Fruit fly (Drosophila melanogaster): ENCODE measurements around the gene Cpr72Ea.

Cpr72Ea gene

dm6 chr3L:16385252-16385879 is 23.0 kb downstream of the Cpr72Ea start (continued):
- TF ChIP-seq Usf (GFP tag; optimal IDR thresholded peaks at IDR 0.05) (no peak), schlank (tag; optimal IDR thresholded peaks at IDR 0.05) (no peak), lov (optimal IDR thresholded peaks at IDR 0.05) (no peak), lov (GFP tag; IDR thresholded peaks at IDR 0.05) (0 out of 3 replicates have a peak, but pooled peaks have one; percentile 52), CG12744 (GFP tag; optimal IDR thresholded peaks at IDR 0.05) (no peak), B-H2 (GFP tag; optimal IDR thresholded peaks at IDR 0.05) (peak; percentile 18), CrebB (tag; optimal IDR thresholded peaks at IDR 0.05) (peak; percentile 16), CG2199 (GFP tag; IDR thresholded peaks at IDR 0.05) (peak; percentile 64; the same call in 2 of the 3 replicates), cwo (GFP tag; optimal IDR thresholded peaks at IDR 0.05) (peak; percentile 48), bsh (GFP tag; optimal IDR thresholded peaks at IDR 0.05) (peak in 1 of 2 experiments; percentile 39), crp (GFP tag; optimal IDR thresholded peaks at IDR 0.05) (peak in 1 of 2 experiments; percentile 65), CG12236 (GFP tag; optimal IDR thresholded peaks at IDR 0.05) (peak; percentile 8), CG4360 (GFP tag; IDR thresholded peaks at IDR 0.05) (0 out of 2 replicates have a peak, but pooled peaks have one; percentile 19), gro (GFP tag; optimal IDR thresholded peaks at IDR 0.05) (no peak), CG7987 (GFP tag; optimal IDR thresholded peaks at IDR 0.05) (peak; percentile 67), Atf6 (GFP tag; IDR thresholded peaks at IDR 0.05) (0 out of 2 replicates have a peak, but pooled peaks have one; percentile 30), trem (tag; optimal IDR thresholded peaks at IDR 0.05) (no peak), CG6254 (GFP tag; optimal IDR thresholded peaks at IDR 0.05) (peak; percentile 5), Dll (GFP tag; IDR thresholded peaks at IDR 0.05; ENCODE audit: partially characterized antibody) (0 out of 4 replicates have a peak, but pooled peaks have one; percentile 34), CG8478 (optimal IDR thresholded peaks at IDR 0.05) (peak; percentile 23), Trl (optimal IDR thresholded peaks at IDR 0.05) (peak in 1 of 2 experiments; percentile 2), Trl (GFP tag; optimal IDR thresholded peaks at IDR 0.05) (no peak), CG32532 (GFP tag; IDR thresholded peaks at IDR 0.05) (0 out of 2 replicates have a peak, but pooled peaks have one; percentile 10), Scr (GFP tag; IDR thresholded peaks at IDR 0.05; ENCODE audit: partially characterized antibody) (0 out of 2 replicates have a peak, but pooled peaks have one; percentile 21), cg (GFP tag; optimal IDR thresholded peaks at IDR 0.05) (peak; percentile 97), HLH3B (GFP tag; IDR thresholded peaks at IDR 0.05) (no peak), CG10565 (GFP tag; optimal IDR thresholded peaks at IDR 0.05) (no peak), ham (GFP tag; IDR thresholded peaks at IDR 0.05) (no peak), YL-1 (GFP tag; optimal IDR thresholded peaks at IDR 0.05) (peak; percentile 63)

- TF ChIP-seq CG7963 (GFP tag; IDR thresholded peaks at IDR 0.05; ENCODE audit: partially characterized antibody) (no peak), PHDP (tag; optimal IDR thresholded peaks at IDR 0.05) (peak; percentile 40), gem (tag; optimal IDR thresholded peaks at IDR 0.05) (peak; percentile 73), hkb (optimal IDR thresholded peaks at IDR 0.05) (no peak), hkb (GFP tag; IDR thresholded peaks at IDR 0.05) (no peak), CG11504 (tag; optimal IDR thresholded peaks at IDR 0.05) (peak; percentile 65), ssp (GFP tag; IDR thresholded peaks at IDR 0.05) (peak; percentile 85), CG14667 (GFP tag; IDR thresholded peaks at IDR 0.05) (no peak), H15 (GFP tag; IDR thresholded peaks at IDR 0.05) (0 out of 3 replicates have a peak, but pooled peaks have one; percentile 13), CG9609 (GFP tag; optimal IDR thresholded peaks at IDR 0.05) (no peak), h (optimal IDR thresholded peaks at IDR 0.05) (no peak), HLH54F (GFP tag; optimal IDR thresholded peaks at IDR 0.05) (no peak), CG12236 (GFP tag; optimal IDR thresholded peaks at IDR 0.05) (no peak), fd64A (GFP tag; optimal IDR thresholded peaks at IDR 0.05) (no peak), aop (GFP tag; IDR thresholded peaks at IDR 0.05) (no peak), btn (GFP tag; optimal IDR thresholded peaks at IDR 0.05) (no peak), CG10979 (tag; optimal IDR thresholded peaks at IDR 0.05) (peak; percentile 8), BEAF-32 (GFP tag; optimal IDR thresholded peaks at IDR 0.05) (peak; percentile 37), slbo (GFP tag; IDR thresholded peaks at IDR 0.05) (peak; percentile 77), HmgD (GFP tag; optimal IDR thresholded peaks at IDR 0.05) (no peak), CG12391 (tag; optimal IDR thresholded peaks at IDR 0.05) (peak; percentile 73), ac (GFP tag; optimal IDR thresholded peaks at IDR 0.05) (no peak)
These were observed 23.6 kb downstream of the Cpr72Ea start, which contains the start of the genes Agpat3 and RAF2 for dm6 chr3L:16385880-16386584. Gene Agpat3 (minus strand): TSS chr3L:16385957. Gene RAF2 (plus strand): TSS chr3L:16386327.
